Worm (Caenorhabditis elegans): ENCODE measurements around the gene lonp-2.

- TF ChIP-seq nhr-6 (tag; optimal IDR thresholded peaks at IDR 0.05), result no peak
- no peak for TF ChIP-seq nhr-10 (tag; optimal IDR thresholded peaks at IDR 0.05)
- no peak for TF ChIP-seq nhr-237 (tag; optimal IDR thresholded peaks at IDR 0.05)
- no peak for TF ChIP-seq alr-1 (tag; optimal IDR thresholded peaks at IDR 0.05)
- no peak for TF ChIP-seq aly-2 (tag; optimal IDR thresholded peaks at IDR 0.05)
- TF ChIP-seq R02D3.7 (tag; optimal IDR thresholded peaks at IDR 0.05), result no peak
- no peak for TF ChIP-seq nhr-11 (tag; optimal IDR thresholded peaks at IDR 0.05)
- no peak for TF ChIP-seq ZK546.5 (tag; optimal IDR thresholded peaks at IDR 0.05)
- no peak for TF ChIP-seq lin-11 (tag; optimal IDR thresholded peaks at IDR 0.05)
- TF ChIP-seq C34F6.9 (tag; optimal IDR thresholded peaks at IDR 0.05), result no peak
- no peak for TF ChIP-seq nhr-23 (tag; optimal IDR thresholded peaks at IDR 0.05)
- TF ChIP-seq elt-1 (tag; optimal IDR thresholded peaks at IDR 0.05), result no peak
Observed at ce11 chrIII:12160929-12161328, 53.4 kb downstream of the lonp-2 start.

Measured in whole organism, L2 larva.